Fruit fly (Drosophila melanogaster) whole organism, adult: ENCODE data around the gene CG13004.

Experiments
- CG11617 ChIP-seq: fragments of 200-800 bp; sonication (Bioruptor generic); optimal IDR thresholded peaks from 2 replicates; lab custom pipeline; 2017; ENCODE audit warnings: mild to moderate bottlenecking, missing biosample characterization, missing genetic modification reagents, missing genetic modification characterization
- CG12768 ChIP-seq: fragments of 200-800 bp; sonication (Bioruptor generic); optimal IDR thresholded peaks from 2 replicates; lab custom pipeline; 2017; ENCODE audit warnings: missing biosample characterization, missing genetic modification characterization, mild to moderate bottlenecking, moderate library complexity, missing genetic modification reagents
- CG14711 ChIP-seq: fragments of 200-800 bp; sonication (Bioruptor generic); optimal IDR thresholded peaks from 2 replicates; lab custom pipeline; 2018; ENCODE audit warnings: missing biosample characterization, mild to moderate bottlenecking, missing genetic modification characterization, moderate library complexity
- CG1620 ChIP-seq: fragments of 200-800 bp; sonication (Bioruptor generic); optimal IDR thresholded peaks from 2 replicates; lab custom pipeline; 2016; ENCODE audit warnings: missing biosample characterization, missing genetic modification characterization
- CG33017 ChIP-seq: fragments of 200-800 bp; sonication (Bioruptor generic); optimal IDR thresholded peaks from 2 replicates; lab custom pipeline; 2018; ENCODE audit warnings: missing biosample characterization, mild to moderate bottlenecking, missing genetic modification characterization, moderate library complexity
- CG5204 ChIP-seq: fragments of 200-800 bp; sonication (Bioruptor generic); optimal IDR thresholded peaks from 2 replicates; lab custom pipeline; 2016; ENCODE audit warnings: missing biosample characterization, missing genetic modification characterization
- CG7045 ChIP-seq: fragments of 200-800 bp; sonication (Bioruptor generic); optimal IDR thresholded peaks from 2 replicates; lab custom pipeline; 2017; ENCODE audit warnings: missing biosample characterization, mild to moderate bottlenecking, missing genetic modification characterization
- CG7101 ChIP-seq: fragments of 200-800 bp; sonication (Bioruptor generic); optimal IDR thresholded peaks from 2 replicates; lab custom pipeline; 2018; ENCODE audit warnings: missing biosample characterization, mild to moderate bottlenecking, missing genetic modification characterization, moderate library complexity
- Clk ChIP-seq: fragments of 200-800 bp; sonication (Bioruptor generic); optimal IDR thresholded peaks from 2 replicates; lab custom pipeline; 2017; ENCODE audit warnings: missing biosample characterization, missing genetic modification characterization
- Crg-1 ChIP-seq: fragments of 200-800 bp; sonication (Bioruptor generic); optimal IDR thresholded peaks from 2 replicates; lab custom pipeline; 2016; ENCODE audit warnings: missing biosample characterization, missing genetic modification characterization
- Hr96 ChIP-seq: fragments of 200-800 bp; sonication (Bioruptor generic); optimal IDR thresholded peaks from 2 replicates; lab custom pipeline; 2016; ENCODE audit warnings: missing biosample characterization, missing genetic modification characterization
- Mnt ChIP-seq: fragments of 200-800 bp; sonication (Bioruptor generic); optimal IDR thresholded peaks from 2 replicates; lab custom pipeline; 2016; ENCODE audit warnings: missing biosample characterization, mild to moderate bottlenecking, missing genetic modification characterization
- bab1 ChIP-seq: fragments of 200-800 bp; sonication (Bioruptor generic); optimal IDR thresholded peaks from 3 replicates; lab custom pipeline; 2019; ENCODE audit warnings: missing biosample characterization, mild to moderate bottlenecking, missing genetic modification characterization, moderate library complexity
- cic ChIP-seq: fragments of 200-800 bp; sonication (Bioruptor generic); optimal IDR thresholded peaks from 2 replicates; lab custom pipeline; 2017; ENCODE audit warnings: missing biosample characterization, mild to moderate bottlenecking, missing genetic modification characterization, moderate library complexity
- cnc ChIP-seq, 2 experiments: fragments of >200 bp; optimal IDR thresholded peaks; 2 replicates each; lab custom pipeline; 2017
- kay ChIP-seq: fragments of 200-800 bp; sonication (Bioruptor generic); peaks from one replicate; lab custom pipeline; 2016; ENCODE audit warnings: missing biosample characterization, missing genetic modification characterization, borderline replicate concordance
- ovo ChIP-seq: fragments of 200-800 bp; sonication (Bioruptor generic); optimal IDR thresholded peaks from 2 replicates; lab custom pipeline; 2016; ENCODE audit warnings: missing biosample characterization, missing genetic modification characterization
- pad ChIP-seq: fragments of 200-800 bp; sonication (Bioruptor generic); optimal IDR thresholded peaks from 3 replicates; lab custom pipeline; 2017; ENCODE audit warnings: missing biosample characterization, missing genetic modification characterization, mild to moderate bottlenecking, moderate library complexity, missing genetic modification reagents
- tj ChIP-seq: fragments of 200-800 bp; sonication (Bioruptor generic); optimal IDR thresholded peaks from 3 replicates; lab custom pipeline; 2017; ENCODE audit warnings: missing biosample characterization, mild to moderate bottlenecking, missing genetic modification characterization, moderate library complexity
- toe ChIP-seq: fragments of 200-800 bp; sonication (Bioruptor generic); optimal IDR thresholded peaks from 2 replicates; lab custom pipeline; 2016; ENCODE audit warnings: missing biosample characterization, missing genetic modification characterization

Gene CG13004

DNA sequence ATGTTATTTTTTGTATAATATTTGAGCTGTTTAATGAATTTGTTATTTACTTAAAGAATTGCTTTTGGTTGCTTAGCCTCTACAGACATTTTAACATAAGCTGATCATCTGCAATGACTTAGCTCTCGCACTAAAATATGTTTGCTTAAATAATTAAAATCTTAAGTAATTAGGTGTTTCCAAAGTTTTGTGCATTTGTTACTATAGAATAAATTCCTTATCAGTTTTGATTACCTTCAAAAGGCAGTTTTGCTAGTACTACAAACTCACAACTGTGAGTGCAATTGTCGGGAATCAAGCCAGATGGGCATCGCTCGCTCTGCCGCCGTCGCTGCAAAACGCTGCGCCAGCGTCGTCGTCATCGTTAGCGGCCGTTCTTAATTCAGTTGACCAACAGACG lies 18.8 kb downstream of the CG13004 start:
- no peak for TF ChIP-seq Crg-1
- no peak for TF ChIP-seq Hr96 (GFP tag; lab: Kevin White, UChicago)
- TF ChIP-seq kay (GFP tag; lab: Kevin White, UChicago), result no peak
- TF ChIP-seq CG12768 (GFP tag; lab: Kevin White, UChicago), result no peak
- TF ChIP-seq cnc (optimal IDR thresholded peaks at IDR 0.05; lab: Kevin White, UChicago), result no peak
- TF ChIP-seq ovo (GFP tag; lab: Kevin White, UChicago), result no peak
- no peak for TF ChIP-seq cic (GFP tag; lab: Kevin White, UChicago)
- TF ChIP-seq Clk (GFP tag; lab: Kevin White, UChicago), result no peak
- no peak for TF ChIP-seq CG5204 (GFP tag; lab: Kevin White, UChicago)
- TF ChIP-seq CG11617 (GFP tag; lab: Kevin White, UChicago), result no peak
- no peak for TF ChIP-seq CG33017 (tag; lab: Kevin White, UChicago)
- TF ChIP-seq CG14711, result no peak
- no peak for TF ChIP-seq tj (GFP tag; lab: Kevin White, UChicago)
- TF ChIP-seq CG7045, result no peak
- no peak for TF ChIP-seq Mnt (GFP tag; lab: Kevin White, UChicago)
- no peak for TF ChIP-seq pad (GFP tag; lab: Kevin White, UChicago)

- no peak for TF ChIP-seq toe (GFP tag; lab: Kevin White, UChicago)
- no peak for TF ChIP-seq Mnt (GFP tag; lab: Kevin White, UChicago)
- no peak for TF ChIP-seq bab1
- no peak for TF ChIP-seq CG1620 (GFP tag; lab: Kevin White, UChicago)
- TF ChIP-seq pad (GFP tag; lab: Kevin White, UChicago), result no peak
- no peak for TF ChIP-seq CG33017 (tag; lab: Kevin White, UChicago)
- TF ChIP-seq Clk (GFP tag; lab: Kevin White, UChicago), result no peak
- TF ChIP-seq ovo (GFP tag; lab: Kevin White, UChicago), result no peak
- no peak for TF ChIP-seq CG7045
- no peak for TF ChIP-seq CG7101
- no peak for TF ChIP-seq kay (GFP tag; lab: Kevin White, UChicago)
- TF ChIP-seq cnc (optimal IDR thresholded peaks at IDR 0.05; lab: Kevin White, UChicago), result no peak
Observed at dm6 chrX:16815168-16815567, 20.2 kb downstream of the CG13004 start.

DNA sequence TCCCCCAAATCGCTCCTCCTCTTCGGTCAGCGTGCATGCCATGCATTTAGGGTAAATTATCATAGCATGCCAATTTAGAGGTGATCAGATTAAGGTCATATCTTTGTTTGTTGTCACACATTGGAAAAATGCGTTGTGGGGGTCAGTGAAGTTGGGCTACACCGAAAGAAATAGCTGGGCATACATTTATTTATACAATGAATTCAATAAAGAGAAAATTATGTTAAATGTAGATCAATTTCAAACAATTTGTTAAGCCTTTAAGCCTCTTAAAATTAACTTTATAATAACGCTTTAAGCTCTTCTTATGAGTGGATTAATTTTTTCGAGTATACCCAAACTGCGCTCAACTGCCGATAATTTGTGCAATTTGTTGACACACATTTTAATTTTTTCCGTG lies 21.0 kb downstream of the CG13004 start:
- peak; percentile 27 for TF ChIP-seq bab1
- no peak for TF ChIP-seq Hr96 (GFP tag; lab: Kevin White, UChicago)

- TF ChIP-seq kay (GFP tag; lab: Kevin White, UChicago), result no peak
- peak; percentile 5 for TF ChIP-seq bab1
- no peak for TF ChIP-seq CG33017 (tag; lab: Kevin White, UChicago)
- TF ChIP-seq tj (GFP tag; lab: Kevin White, UChicago), result no peak
- TF ChIP-seq cnc (optimal IDR thresholded peaks at IDR 0.05; lab: Kevin White, UChicago), result no peak
- TF ChIP-seq toe (GFP tag; lab: Kevin White, UChicago), result no peak
Observed at dm6 chrX:16813226-16813625, 22.1 kb downstream of the CG13004 start.

dm6 chrX:16811213-16811749 lies 24.0 kb downstream of the CG13004 start, which contains the start of gene CG4829:
TSS of gene CG4829 (plus strand) at chrX:16811699.
- TF ChIP-seq CG7045 (no peak), CG7101 (peak; percentile 14)

DNA sequence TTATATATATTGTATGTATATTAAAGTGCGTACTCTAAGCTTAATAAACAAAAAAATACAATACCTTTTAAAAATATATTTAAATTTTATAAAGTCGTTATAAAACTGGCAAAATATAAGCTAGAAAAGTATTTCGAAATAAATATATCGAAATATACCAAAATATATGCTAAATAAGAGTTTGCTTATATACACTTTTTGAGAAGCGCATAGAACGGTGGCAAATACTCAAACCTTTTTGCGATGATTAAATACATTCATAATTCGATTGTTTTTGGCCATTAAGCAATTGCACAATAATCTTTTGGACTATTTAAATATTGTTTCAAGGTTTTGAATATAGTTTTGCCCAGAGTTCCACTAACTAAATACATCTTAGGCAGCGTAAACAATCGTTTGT lies 26.2 kb downstream of the CG13004 start:
- TF ChIP-seq cic (GFP tag; lab: Kevin White, UChicago), result no peak
- no peak for TF ChIP-seq CG14711
- TF ChIP-seq Crg-1, result no peak
- TF ChIP-seq tj (GFP tag; lab: Kevin White, UChicago), result no peak
- no peak for TF ChIP-seq Mnt (GFP tag; lab: Kevin White, UChicago)
- no peak for TF ChIP-seq CG12768 (GFP tag; lab: Kevin White, UChicago)

DNA sequence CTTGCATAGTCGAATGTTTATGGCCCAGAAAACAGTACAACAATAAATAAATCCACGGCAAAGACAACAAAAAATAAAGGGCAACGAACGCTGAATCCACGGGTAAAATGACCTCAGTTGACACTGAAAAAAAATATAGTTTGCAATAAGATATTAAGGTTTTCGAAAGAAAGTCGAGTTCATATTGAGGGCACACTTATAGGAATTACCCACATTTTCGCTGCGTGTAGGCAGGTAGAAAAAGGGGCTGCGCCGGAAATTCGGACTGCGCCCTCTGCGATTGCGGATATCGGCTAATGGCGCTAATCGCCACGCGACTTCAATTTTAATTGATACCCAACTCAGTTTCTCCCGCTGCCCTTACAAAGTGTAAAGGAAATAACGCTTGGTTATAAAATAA lies 26.7 kb downstream of the CG13004 start:
- no peak for TF ChIP-seq CG14711

DNA sequence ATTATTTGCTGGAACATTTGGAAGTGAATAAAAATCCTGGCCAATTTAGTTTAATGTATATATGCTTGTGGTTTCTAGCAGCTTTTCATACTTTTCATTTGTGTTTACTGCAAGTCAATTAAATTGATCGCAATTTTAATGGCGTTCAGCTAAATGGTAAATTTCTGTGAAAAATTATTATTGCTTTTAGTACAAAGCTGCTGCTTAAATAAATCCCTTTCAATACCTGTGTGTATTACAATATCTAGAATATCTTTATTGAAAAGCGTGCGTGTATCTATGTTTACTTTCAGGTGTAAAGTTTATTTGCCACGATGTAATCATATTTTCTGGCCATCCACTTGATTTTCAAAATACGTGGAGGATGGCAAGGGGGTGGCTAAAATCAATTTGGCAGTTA lies 29.6 kb downstream of the CG13004 start, which contains the start of gene ppk28:
Gene ppk28 (plus strand): TSS at position 301 of the 400 bp plus-strand sequence.
- TF ChIP-seq Mnt (GFP tag; lab: Kevin White, UChicago) (no peak), CG14711 (no peak), CG1620 (GFP tag; lab: Kevin White, UChicago) (no peak), Clk (GFP tag; lab: Kevin White, UChicago) (no peak)
